Fruit fly (Drosophila melanogaster) whole organism, prepupa: ENCODE measurements around the gene CG33233.

Experiments
- CG10631 ChIP-seq: fragments of 200-800 bp; sonication (Bioruptor generic); optimal IDR thresholded peaks from 2 replicates; lab custom pipeline; 2016; ENCODE audit warnings: missing biosample characterization, missing genetic modification characterization
- CG10669 ChIP-seq: fragments of 200-800 bp; sonication (Bioruptor generic); optimal IDR thresholded peaks from 3 replicates; lab custom pipeline; 2018; ENCODE audit warnings: missing biosample characterization, mild to moderate bottlenecking, missing genetic modification characterization, moderate library complexity
- CG11294 ChIP-seq: fragments of 200-800 bp; sonication (Bioruptor generic); IDR thresholded peaks from 2 replicates; pipeline ENCODE4 v1.3.6; 2022; ENCODE audit warnings: missing biosample characterization, missing genetic modification characterization
- CG11762 ChIP-seq: fragments of 200-800 bp; sonication (Bioruptor generic); optimal IDR thresholded peaks from 3 replicates; lab custom pipeline; 2016; ENCODE audit warnings: missing biosample characterization, missing genetic modification characterization; ENCODE audit not compliant: insufficient read depth
- CG11902 ChIP-seq: fragments of 200-800 bp; sonication (Bioruptor generic); optimal IDR thresholded peaks from 3 replicates; lab custom pipeline; 2016; ENCODE audit warnings: missing biosample characterization, missing genetic modification characterization
- CG16779 ChIP-seq: fragments of 200-800 bp; sonication (Bioruptor generic); optimal IDR thresholded peaks from 3 replicates; lab custom pipeline; 2017; ENCODE audit warnings: missing biosample characterization, mild to moderate bottlenecking, missing genetic modification characterization
- CG31627 ChIP-seq: fragments of 200-800 bp; sonication (Bioruptor generic); optimal IDR thresholded peaks from 3 replicates; lab custom pipeline; 2016; ENCODE audit warnings: missing biosample characterization, missing genetic modification characterization
- CG32006 ChIP-seq: fragments of 200-800 bp; sonication (Bioruptor generic); optimal IDR thresholded peaks from 3 replicates; lab custom pipeline; 2017; ENCODE audit warnings: missing biosample characterization, mild to moderate bottlenecking, missing genetic modification characterization
- CG34406 ChIP-seq: fragments of 200-800 bp; sonication (Bioruptor generic); optimal IDR thresholded peaks from 3 replicates; lab custom pipeline; 2016; ENCODE audit warnings: missing biosample characterization, missing genetic modification characterization
- CG3919 ChIP-seq: fragments of 200-800 bp; sonication (Bioruptor generic); optimal IDR thresholded peaks from 3 replicates; lab custom pipeline; 2016; ENCODE audit warnings: missing biosample characterization, missing genetic modification characterization
- CG4318 ChIP-seq: fragments of 200-800 bp; sonication (Bioruptor generic); optimal IDR thresholded peaks from 3 replicates; lab custom pipeline; 2017; ENCODE audit warnings: missing biosample characterization, mild to moderate bottlenecking, missing genetic modification characterization
- CG6163 ChIP-seq: fragments of 200-800 bp; sonication (Bioruptor generic); IDR thresholded peaks from 3 replicates; pipeline ENCODE4 v1.3.6; 2022; ENCODE audit warnings: missing biosample characterization, missing genetic modification characterization
- CG6276 ChIP-seq: fragments of 200-800 bp; sonication (Bioruptor generic); optimal IDR thresholded peaks from 2 replicates; lab custom pipeline; 2017; ENCODE audit warnings: missing biosample characterization, mild to moderate bottlenecking, missing genetic modification characterization
- CG6808 ChIP-seq: fragments of 200-800 bp; sonication (Bioruptor generic); optimal IDR thresholded peaks from 3 replicates; lab custom pipeline; 2017; ENCODE audit warnings: missing biosample characterization, missing genetic modification characterization, mild to moderate bottlenecking, moderate library complexity, missing genetic modification reagents
- CG6854 ChIP-seq: fragments of 200-800 bp; sonication (Bioruptor generic); optimal IDR thresholded peaks from 2 replicates; lab custom pipeline; 2017; ENCODE audit warnings: missing biosample characterization, mild to moderate bottlenecking, missing genetic modification characterization
- CG7368 ChIP-seq: fragments of 200-800 bp; sonication (Bioruptor generic); optimal IDR thresholded peaks from 3 replicates; lab custom pipeline; 2016; ENCODE audit warnings: missing biosample characterization, missing genetic modification characterization
- CG8119 ChIP-seq: fragments of 200-800 bp; sonication (Bioruptor generic); IDR thresholded peaks from 3 replicates; pipeline ENCODE4 v1.3.6; 2022; ENCODE audit warnings: missing biosample characterization, missing genetic modification characterization
- CG8319 ChIP-seq: fragments of 200-800 bp; sonication (Bioruptor generic); optimal IDR thresholded peaks from 3 replicates; lab custom pipeline; 2016; ENCODE audit warnings: missing biosample characterization, missing genetic modification characterization
- CG8632 ChIP-seq: fragments of 200-800 bp; sonication (Bioruptor generic); optimal IDR thresholded peaks from 3 replicates; lab custom pipeline; 2016; ENCODE audit warnings: missing biosample characterization, missing genetic modification characterization
- CG9139 ChIP-seq: fragments of 200-800 bp; sonication (Bioruptor generic); optimal IDR thresholded peaks from 3 replicates; lab custom pipeline; 2017; ENCODE audit warnings: missing biosample characterization, mild to moderate bottlenecking, missing genetic modification characterization
- Eip93F ChIP-seq: fragments of 200-800 bp; sonication (Bioruptor generic); optimal IDR thresholded peaks from 2 replicates; lab custom pipeline; 2016; ENCODE audit warnings: missing biosample characterization, mild to moderate bottlenecking, missing genetic modification characterization
- Ets21C ChIP-seq: fragments of 200-800 bp; sonication (Bioruptor generic); optimal IDR thresholded peaks from 3 replicates; lab custom pipeline; 2016; ENCODE audit warnings: missing biosample characterization, missing genetic modification characterization
- Hr4 ChIP-seq: fragments of 200-800 bp; sonication (Bioruptor generic); optimal IDR thresholded peaks from 3 replicates; lab custom pipeline; 2016; ENCODE audit warnings: missing biosample characterization, missing genetic modification characterization
- Lpt ChIP-seq: fragments of 200-800 bp; sonication (Bioruptor generic); optimal IDR thresholded peaks from 3 replicates; lab custom pipeline; 2016; ENCODE audit warnings: missing biosample characterization, missing genetic modification characterization
- Met ChIP-seq: fragments of 200-800 bp; sonication (Bioruptor generic); optimal IDR thresholded peaks from 3 replicates; lab custom pipeline; 2016; ENCODE audit warnings: missing biosample characterization, missing genetic modification characterization
- OdsH ChIP-seq: fragments of 200-800 bp; sonication (Bioruptor generic); optimal IDR thresholded peaks from 3 replicates; lab custom pipeline; 2016; ENCODE audit warnings: missing biosample characterization, missing genetic modification characterization
- Smox ChIP-seq: fragments of 200-800 bp; sonication (Bioruptor generic); optimal IDR thresholded peaks from 3 replicates; lab custom pipeline; 2016; ENCODE audit warnings: missing biosample characterization, missing genetic modification characterization
- Sox102F ChIP-seq: fragments of 200-800 bp; sonication (Bioruptor generic); optimal IDR thresholded peaks from 2 replicates; lab custom pipeline; 2016; ENCODE audit warnings: missing biosample characterization, mild to moderate bottlenecking, missing genetic modification characterization
- achi ChIP-seq: fragments of 200-800 bp; sonication (Bioruptor generic); optimal IDR thresholded peaks from 3 replicates; lab custom pipeline; 2016; ENCODE audit warnings: missing biosample characterization, missing genetic modification characterization
- acj6 ChIP-seq: fragments of 200-800 bp; sonication (Bioruptor generic); optimal IDR thresholded peaks from 3 replicates; lab custom pipeline; 2016; ENCODE audit warnings: missing biosample characterization, missing genetic modification characterization
- cyc ChIP-seq: fragments of 200-800 bp; sonication (Bioruptor generic); optimal IDR thresholded peaks from 3 replicates; lab custom pipeline; 2016; ENCODE audit warnings: missing biosample characterization, missing genetic modification characterization
- dac ChIP-seq: fragments of 200-800 bp; sonication (Bioruptor generic); optimal IDR thresholded peaks from 2 replicates; lab custom pipeline; 2017; ENCODE audit warnings: missing biosample characterization, mild to moderate bottlenecking, missing genetic modification characterization
- dsx ChIP-seq: fragments of 200-800 bp; optimal IDR thresholded peaks from 3 replicates; lab custom pipeline; 2019; ENCODE audit warnings: missing biosample characterization, mild to moderate bottlenecking, missing genetic modification characterization, moderate library complexity; ENCODE audit not compliant: poor library complexity, severe bottlenecking
- eg ChIP-seq: fragments of 200-800 bp; sonication (Bioruptor generic); IDR thresholded peaks from 3 replicates; pipeline ENCODE4 v1.3.6; 2022; ENCODE audit warnings: missing biosample characterization, missing genetic modification characterization
- esn ChIP-seq: fragments of 200-800 bp; sonication (Bioruptor generic); optimal IDR thresholded peaks from 2 replicates; lab custom pipeline; 2016; ENCODE audit warnings: missing biosample characterization, mild to moderate bottlenecking, missing genetic modification characterization, moderate library complexity
- fd59A ChIP-seq: fragments of 200-800 bp; sonication (Bioruptor generic); optimal IDR thresholded peaks from 2 replicates; lab custom pipeline; 2017; ENCODE audit warnings: missing biosample characterization, mild to moderate bottlenecking, missing genetic modification characterization, missing genetic modification reagents
- fd85E ChIP-seq: fragments of 200-800 bp; sonication (Bioruptor generic); optimal IDR thresholded peaks from 3 replicates; lab custom pipeline; 2016; ENCODE audit warnings: missing biosample characterization, missing genetic modification characterization
- fkh ChIP-seq: fragments of 200-800 bp; sonication (Bioruptor generic); optimal IDR thresholded peaks from 3 replicates; lab custom pipeline; 2017; ENCODE audit warnings: missing biosample characterization, mild to moderate bottlenecking, missing genetic modification characterization, moderate library complexity
- lz ChIP-seq: fragments of 200-800 bp; sonication (Bioruptor generic); optimal IDR thresholded peaks from 3 replicates; lab custom pipeline; 2016; ENCODE audit warnings: missing biosample characterization, missing genetic modification characterization
- net ChIP-seq: fragments of 200-800 bp; sonication (Bioruptor generic); optimal IDR thresholded peaks from 3 replicates; lab custom pipeline; 2016; ENCODE audit warnings: missing biosample characterization, missing genetic modification characterization
- pdm3 ChIP-seq: fragments of 200-800 bp; sonication (Bioruptor generic); optimal IDR thresholded peaks from 3 replicates; lab custom pipeline; 2016; ENCODE audit warnings: missing biosample characterization, missing genetic modification characterization
- spab ChIP-seq: fragments of 200-800 bp; sonication (Bioruptor generic); optimal IDR thresholded peaks from 2 replicates; lab custom pipeline; 2017; ENCODE audit warnings: missing biosample characterization, mild to moderate bottlenecking, missing genetic modification characterization, missing genetic modification reagents
- svp ChIP-seq: fragments of 200-800 bp; sonication (Bioruptor generic); peaks from one replicate; lab custom pipeline; 2016; ENCODE audit warnings: missing biosample characterization, missing genetic modification characterization
- topi ChIP-seq: fragments of 200-800 bp; sonication (Bioruptor generic); optimal IDR thresholded peaks from 3 replicates; lab custom pipeline; 2016; ENCODE audit warnings: missing biosample characterization, missing genetic modification characterization
- vri ChIP-seq: fragments of 200-800 bp; sonication (Bioruptor generic); optimal IDR thresholded peaks from 3 replicates; lab custom pipeline; 2016; ENCODE audit warnings: missing biosample characterization, mild to moderate bottlenecking, missing genetic modification characterization

CG33233 gene

dm6 chr3L:2645068-2645467, 14.4 kb upstream of the CG33233 start, which contains the start of gene CG1143:
CG1143 (plus strand) TSS chr3L:2645368.
- no peak for TF ChIP-seq vri (GFP tag; lab: Kevin White, UChicago)
- TF ChIP-seq Hr4 (GFP tag; lab: Kevin White, UChicago), result no peak
- TF ChIP-seq CG8319 (GFP tag; lab: Kevin White, UChicago), result no peak
- TF ChIP-seq fkh (GFP tag; lab: Kevin White, UChicago), result no peak

dm6 chr3L:2647523-2648378, 11.7 kb upstream of the CG33233 start, which contains the start of gene CG1246:
CG1246 (plus strand) TSS chr3L:2648048.
- TF ChIP-seq svp (GFP tag; lab: Kevin White, UChicago) (no peak), Met (GFP tag; lab: Kevin White, UChicago) (no peak), vri (GFP tag; lab: Kevin White, UChicago) (peak; percentile 96), fkh (GFP tag; lab: Kevin White, UChicago) (peak; percentile 70), CG6854 (no peak)

- TF ChIP-seq CG16779 (tag; lab: Kevin White, UChicago), result no peak
- peak; percentile 37 for TF ChIP-seq CG11902
- TF ChIP-seq CG3919 (GFP tag; lab: Kevin White, UChicago), result no peak
- TF ChIP-seq dac (GFP tag; lab: Kevin White, UChicago), result no peak
- no peak for TF ChIP-seq CG32006 (GFP tag; lab: Kevin White, UChicago)
- TF ChIP-seq Met (GFP tag; lab: Kevin White, UChicago), result no peak
- TF ChIP-seq CG6808 (GFP tag; lab: Kevin White, UChicago), result no peak
- TF ChIP-seq CG34406 (GFP tag; lab: Kevin White, UChicago), result peak; percentile 47
- TF ChIP-seq net (GFP tag; lab: Kevin White, UChicago), result no peak
- TF ChIP-seq esn, result no peak
- no peak for TF ChIP-seq OdsH
- TF ChIP-seq CG31627 (GFP tag; lab: Kevin White, UChicago), result no peak
- no peak for TF ChIP-seq Sox102F (GFP tag; lab: Kevin White, UChicago)
- TF ChIP-seq Ets21C, result no peak
- peak; percentile 49 for TF ChIP-seq CG10631 (GFP tag; lab: Kevin White, UChicago)
- no peak for TF ChIP-seq dsx
- TF ChIP-seq acj6 (GFP tag; lab: Kevin White, UChicago), result no peak
- TF ChIP-seq achi, result peak; percentile 45
- TF ChIP-seq CG11294 (GFP tag; lab: Robert Waterston, UW), result peak; percentile 39; the same call in 1 of the 2 replicates
- TF ChIP-seq spab, result no peak
- no peak for TF ChIP-seq CG6276
- no peak for TF ChIP-seq Eip93F (GFP tag; lab: Kevin White, UChicago)
- TF ChIP-seq CG11762 (GFP tag; lab: Kevin White, UChicago), result no peak
- no peak for TF ChIP-seq fd85E (GFP tag; lab: Kevin White, UChicago)
- TF ChIP-seq CG10669 (GFP tag; lab: Kevin White, UChicago), result no peak
- TF ChIP-seq pdm3 (GFP tag; lab: Kevin White, UChicago), result no peak
- TF ChIP-seq fkh (GFP tag; lab: Kevin White, UChicago), result no peak
- no peak for TF ChIP-seq lz (GFP tag; lab: Kevin White, UChicago)
- no peak for TF ChIP-seq CG9139
- peak; percentile 43; the same call in 1 of the 3 replicates for TF ChIP-seq CG8119 (GFP tag; lab: Robert Waterston, UW)
- no peak for TF ChIP-seq CG8319 (GFP tag; lab: Kevin White, UChicago)
- no peak for TF ChIP-seq cyc (GFP tag; lab: Kevin White, UChicago)
- TF ChIP-seq Hr4 (GFP tag; lab: Kevin White, UChicago), result no peak
- peak; percentile 39 for TF ChIP-seq CG8632 (GFP tag; lab: Kevin White, UChicago)
- TF ChIP-seq eg (GFP tag; lab: Robert Waterston, UW), result peak; percentile 53; the same call in 2 of the 3 replicates
- TF ChIP-seq CG7368, result peak; percentile 21
- TF ChIP-seq CG4318, result peak; percentile 3
- no peak for TF ChIP-seq Smox (GFP tag; lab: Kevin White, UChicago)
- no peak for TF ChIP-seq fd59A
- TF ChIP-seq Lpt, result no peak
- TF ChIP-seq CG6854, result no peak
- peak; percentile 40; the same call in 1 of the 3 replicates for TF ChIP-seq CG6163 (GFP tag; lab: Robert Waterston, UW)
- no peak for TF ChIP-seq topi (GFP tag; lab: Kevin White, UChicago)
These were observed 7.6 kb upstream of the CG33233 start, which contains the start of the genes ProRS-m, CG42304 and Snup for dm6 chr3L:2651800-2652199. ProRS-m (minus strand) TSS chr3L:2651850. CG42304 (plus strand) TSS chr3L:2652088. Snup (plus strand) TSS chr3L:2652088.
